Fruit fly (Drosophila melanogaster) S2 (cell line): ENCODE measurements around the gene Naa80.
A peak's percentile ranks its signal among the peaks of the same experiment; 100 is the strongest.

Source experiments
- CG8478 ChIP-seq: fragments of >200 bp; optimal IDR thresholded peaks from 2 replicates; lab custom pipeline; 2018
- CTCF ChIP-seq, 2 experiments: fragments of >200 bp; optimal IDR thresholded peaks; 2 replicates each; lab custom pipeline; 2018

Naa80 gene

DNA sequence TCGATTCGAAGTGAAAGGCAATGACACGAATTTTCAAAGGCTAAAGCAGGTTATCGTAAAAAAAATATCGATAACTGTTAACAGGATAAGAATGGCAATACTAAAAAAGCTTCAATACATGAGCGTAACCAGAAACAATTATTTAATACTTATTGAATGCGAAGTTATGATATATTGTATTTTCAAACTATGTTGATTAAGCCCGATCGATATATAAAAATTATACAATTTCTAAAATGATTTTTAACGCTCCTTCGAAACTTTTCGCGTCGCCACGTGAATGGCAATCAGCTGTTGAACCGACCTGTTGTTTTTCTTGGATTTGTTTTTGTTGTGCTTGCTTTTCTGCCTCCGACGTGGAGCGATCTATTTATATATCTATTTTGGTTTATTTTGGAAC lies 11.4 kb upstream of the Naa80 start, which contains the start of the genes Alg12 and Rpt3R:
Gene Alg12 (plus strand): TSS at position 305 of the 400 bp plus-strand sequence.
Gene Rpt3R (minus strand): TSS at position 324 of the 400 bp plus-strand sequence.
- no peak for TF ChIP-seq CG8478 (lab: Kevin White, UChicago)

- no peak for TF ChIP-seq CG8478 (lab: Kevin White, UChicago)
- TF ChIP-seq CTCF (optimal IDR thresholded peaks at IDR 0.05; lab: Kevin White, UChicago): no peak
Measured at dm6 chr3R:9759360-9760191, 8.1 kb upstream of the Naa80 start, which contains the start of gene Mpi. Gene Mpi (plus strand): TSS chr3R:9759622.

dm6 chr3R:9762955-9763931 lies 4.4 kb upstream of the Naa80 start, which contains the start of the genes Snap24 and CG8478:
Gene Snap24 (minus strand): TSS chr3R:9763150.
Gene CG8478 (plus strand): TSS chr3R:9763650.
- TF ChIP-seq CG8478 (lab: Kevin White, UChicago) (no peak), CTCF (optimal IDR thresholded peaks at IDR 0.05; lab: Kevin White, UChicago) (no peak)

dm6 chr3R:9768884-9769283 lies 1.2 kb downstream of the Naa80 start, which contains the start of gene MED6:
Gene MED6 (minus strand): TSS chr3R:9768984.
- TF ChIP-seq CG8478 (lab: Kevin White, UChicago) (no peak), CTCF (optimal IDR thresholded peaks at IDR 0.05; lab: Kevin White, UChicago) (no peak)

dm6 chr3R:9770127-9770526 lies 2.5 kb downstream of the Naa80 start:
- TF ChIP-seq CTCF (optimal IDR thresholded peaks at IDR 0.05; lab: Kevin White, UChicago): no peak
- no peak for TF ChIP-seq CG8478 (lab: Kevin White, UChicago)

DNA sequence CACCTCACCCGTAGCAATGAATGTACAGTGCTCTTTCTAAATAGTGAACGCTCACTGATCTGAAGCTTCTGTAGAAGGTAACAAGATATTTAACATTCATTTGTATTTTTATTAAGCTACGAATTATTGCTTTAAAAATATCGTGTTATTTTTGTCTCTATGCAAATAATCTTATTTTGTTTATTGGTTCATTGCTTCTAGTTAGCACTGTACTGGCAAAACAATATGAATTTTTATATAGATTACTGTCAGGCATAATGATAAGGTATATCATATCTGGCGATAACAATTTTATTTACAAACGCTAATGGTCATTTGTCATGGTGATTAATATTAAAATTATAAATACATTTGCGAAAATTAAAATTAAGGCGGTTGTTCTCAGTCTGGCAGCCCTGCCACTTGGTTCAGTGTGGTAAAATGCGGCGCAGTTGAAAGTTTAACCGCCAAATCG lies 3.9 kb downstream of the Naa80 start, which contains the start of gene CG9471:
Gene CG9471 (minus strand): TSS at position 24 of the 454 bp plus-strand sequence.
- no peak for TF ChIP-seq CTCF (optimal IDR thresholded peaks at IDR 0.05; lab: Kevin White, UChicago)
- TF ChIP-seq CG8478 (lab: Kevin White, UChicago): no peak

- no peak for TF ChIP-seq CG8478 (lab: Kevin White, UChicago)
- no peak for TF ChIP-seq CTCF (optimal IDR thresholded peaks at IDR 0.05; lab: Kevin White, UChicago)
Measured at dm6 chr3R:9774147-9774546, 6.5 kb downstream of the Naa80 start, which contains the start of gene Whamy. Gene Whamy (minus strand): TSS chr3R:9774419.

DNA sequence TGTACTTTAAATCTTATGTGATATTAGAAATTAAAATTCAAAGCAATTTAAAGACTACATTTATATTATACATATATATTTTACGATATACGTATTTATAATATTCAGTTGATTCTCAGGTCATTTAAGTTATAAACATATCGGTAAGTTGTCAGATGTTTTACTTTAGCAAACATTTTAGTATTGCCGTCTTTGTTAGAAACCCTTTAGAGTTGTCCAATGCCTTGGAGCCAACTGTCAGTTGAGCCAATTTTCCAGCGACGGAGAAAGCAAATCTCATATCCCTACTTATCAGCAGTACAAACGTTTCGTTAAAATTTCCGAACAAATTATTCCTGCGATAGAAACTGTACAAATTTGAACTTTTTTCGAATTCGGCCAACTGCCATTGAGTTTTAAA lies 7.2 kb downstream of the Naa80 start, which contains the start of gene topi:
Gene topi (plus strand): TSS at position 301 of the 400 bp plus-strand sequence.
- no peak for TF ChIP-seq CG8478 (lab: Kevin White, UChicago)
- no peak for TF ChIP-seq CTCF (optimal IDR thresholded peaks at IDR 0.05; lab: Kevin White, UChicago)

DNA sequence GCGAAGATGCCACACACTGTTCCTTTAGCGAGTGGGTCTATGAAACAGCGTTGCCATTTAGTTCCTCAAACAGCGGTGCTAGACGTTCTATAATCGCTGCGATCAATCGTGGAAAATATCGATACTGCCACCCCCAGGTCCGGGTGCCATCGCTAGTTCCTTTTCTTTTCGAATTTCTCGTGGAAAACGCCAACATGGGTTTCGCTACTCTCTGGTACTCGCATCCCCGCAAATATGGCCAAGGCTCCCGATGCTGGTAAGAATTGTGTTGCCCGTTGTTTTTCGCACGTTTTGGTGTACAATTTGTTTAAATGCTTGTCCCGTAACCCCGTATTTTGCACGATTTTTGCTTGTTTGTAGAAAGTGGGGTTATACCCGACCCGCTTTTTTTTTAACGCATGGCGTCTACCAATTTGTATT lies 10.3 kb downstream of the Naa80 start, which contains the start of gene RpS29:
Gene RpS29 (plus strand): TSS at position 102 of the 420 bp plus-strand sequence.
- TF ChIP-seq CG8478 (lab: Kevin White, UChicago): no peak
- TF ChIP-seq CTCF (optimal IDR thresholded peaks at IDR 0.05; lab: Kevin White, UChicago): peak; percentile 60 to 70

- TF ChIP-seq CG8478 (lab: Kevin White, UChicago) (no peak), CTCF (optimal IDR thresholded peaks at IDR 0.05; lab: Kevin White, UChicago) (no peak)
Measured at dm6 chr3R:9779764-9780163, 12.1 kb downstream of the Naa80 start, which contains the start of gene CG12947. Gene CG12947 (plus strand): TSS chr3R:9780064.

DNA sequence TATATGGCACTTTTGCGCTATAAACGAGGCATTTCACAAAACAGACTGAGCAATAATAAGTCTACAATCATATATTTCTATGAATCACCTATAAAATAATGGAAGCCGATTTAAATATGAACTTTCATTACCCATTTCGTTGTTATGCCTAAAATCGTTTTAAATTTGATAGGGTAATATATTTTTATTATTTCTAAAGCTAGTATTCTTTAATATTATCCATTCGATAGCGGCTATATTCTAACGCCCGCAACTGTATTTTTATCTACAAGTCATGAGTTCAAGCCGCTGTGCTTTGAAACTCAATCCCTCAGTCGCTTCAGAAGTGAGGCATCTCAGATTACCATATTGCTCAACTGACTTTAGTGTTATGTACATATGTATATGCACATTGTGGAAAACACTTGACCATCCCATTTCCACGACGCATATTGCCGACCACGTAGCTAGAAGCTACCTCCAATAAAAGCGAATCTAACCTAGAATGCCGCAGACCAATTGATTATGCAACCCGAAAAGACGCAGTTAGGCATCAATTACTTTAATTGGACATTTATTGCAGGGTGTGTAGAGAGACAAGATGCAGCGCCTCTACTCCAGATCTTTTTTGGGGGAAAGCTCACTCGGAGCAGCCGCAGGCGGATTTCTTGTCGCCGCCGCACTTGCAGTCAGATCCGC lies 15.7 kb downstream of the Naa80 start:
- TF ChIP-seq CG8478 (lab: Kevin White, UChicago) (no peak), CTCF (optimal IDR thresholded peaks at IDR 0.05; lab: Kevin White, UChicago) (no peak)

- TF ChIP-seq CG8478 (lab: Kevin White, UChicago) (no peak), CTCF (optimal IDR thresholded peaks at IDR 0.05; lab: Kevin White, UChicago) (no peak)
Measured at dm6 chr3R:9784341-9785062, 16.9 kb downstream of the Naa80 start, which contains the start of the genes MtnA and CG8500. Gene MtnA (minus strand): TSS chr3R:9784370. Gene CG8500 (plus strand): TSS chr3R:9784653.
